Worm (Caenorhabditis elegans) whole organism, L2 larva: ENCODE results near the gene K07B1.4.

ENCODE experiments used
- aly-2 ChIP-seq: fragments of 150-350 bp; optimal IDR thresholded peaks from 2 replicates; lab custom pipeline; 2014; ENCODE audit warnings: missing biosample characterization, missing genetic modification characterization
- ceh-16 ChIP-seq: fragments of 150-350 bp; optimal IDR thresholded peaks from 2 replicates; lab custom pipeline; 2014; ENCODE audit warnings: missing biosample characterization, missing genetic modification characterization
- elt-3 ChIP-seq: sonication (generic microtip); optimal IDR thresholded peaks from 2 replicates; lab custom pipeline; 2017; ENCODE audit warnings: missing biosample characterization, missing genetic modification characterization
- nhr-25 ChIP-seq: fragments of 150-350 bp; sonication (generic microtip); optimal IDR thresholded peaks from 3 replicates; lab custom pipeline; 2014; ENCODE audit warnings: missing biosample characterization, missing genetic modification characterization
- sem-4 ChIP-seq: fragments of 150-350 bp; optimal IDR thresholded peaks from 2 replicates; lab custom pipeline; 2014; ENCODE audit warnings: missing biosample characterization, missing genetic modification reagents, missing genetic modification characterization
- sma-3 ChIP-seq: sonication (generic microtip); optimal IDR thresholded peaks from 2 replicates; lab custom pipeline; 2016; ENCODE audit warnings: missing genetic modification reagents, missing genetic modification characterization, missing compliant biosample characterization
- snpc-4 ChIP-seq: fragments of 150-350 bp; optimal IDR thresholded peaks from 2 replicates; lab custom pipeline; 2014; ENCODE audit warnings: missing biosample characterization, missing genetic modification characterization
- unc-62 ChIP-seq: fragments of 150-350 bp; optimal IDR thresholded peaks from 2 replicates; lab custom pipeline; 2014; ENCODE audit warnings: missing biosample characterization, missing genetic modification reagents, missing genetic modification characterization

- TF ChIP-seq snpc-4 (tag; lab: Kevin White, UChicago) (no peak), aly-2 (tag; lab: Kevin White, UChicago) (no peak), unc-62 (GFP tag; lab: Kevin White, UChicago) (no peak), nhr-25 (tag; lab: Kevin White, UChicago) (no peak), ceh-16 (tag; lab: Kevin White, UChicago) (no peak), elt-3 (tag; lab: Kevin White, UChicago) (no peak), sem-4 (tag; lab: Kevin White, UChicago) (no peak), sma-3 (GFP tag; lab: Kevin White, UChicago) (peak; percentile 6)
Measured at ce11 chrV:9340318-9340717, 11.5 kb downstream of the K07B1.4 start.
